Worm (Caenorhabditis elegans) whole organism, L4 larva: ENCODE measurements around the gene Y39A1A.27.
A peak's percentile ranks its signal among the peaks of the same experiment; 100 is the strongest.

Experiments used
- hlh-30 ChIP-seq: sonication (generic microtip); optimal IDR thresholded peaks from 2 replicates; lab custom pipeline; 2017; ENCODE audit warnings: antibody characterized with exemption, mild to moderate bottlenecking, missing genetic modification characterization, missing compliant biosample characterization; ENCODE audit not compliant: insufficient read depth
- madf-9 ChIP-seq: fragments of 200-800 bp; sonication (Bioruptor generic); conservative IDR thresholded peaks from 2 replicates; pipeline ENCODE4 v1.3.6; 2022; ENCODE audit warnings: missing genetic modification reagents, missing genetic modification characterization, missing compliant biosample characterization
- mep-1 ChIP-seq: fragments of 150-350 bp; sonication (generic microtip); optimal IDR thresholded peaks from 3 replicates; lab custom pipeline; 2014; ENCODE audit warnings: missing biosample characterization, missing genetic modification characterization
- pqm-1 ChIP-seq: sonication (generic microtip); optimal IDR thresholded peaks from 2 replicates; lab custom pipeline; 2017; ENCODE audit warnings: missing biosample characterization, missing genetic modification characterization
- vab-7 ChIP-seq: fragments of 200-800 bp; sonication (Bioruptor generic); IDR thresholded peaks from 2 replicates; pipeline ENCODE4 v1.3.6; 2022; ENCODE audit warnings: missing genetic modification reagents, missing genetic modification characterization, missing compliant biosample characterization

- TF ChIP-seq hlh-30 (tag; lab: Kevin White, UChicago) (peak; percentile 32), madf-9 (GFP tag; lab: Robert Waterston, UW) (no peak), vab-7 (GFP tag; lab: Robert Waterston, UW) (no peak), pqm-1 (tag; lab: Kevin White, UChicago) (no peak), mep-1 (peak; percentile 13)
These were observed 10.4 kb upstream of the Y39A1A.27 start for ce11 chrIII:10628360-10628759.
